Worm (Caenorhabditis elegans) whole organism, midembryonic: ENCODE results near the gene pifk-1.
A peak's percentile ranks its signal among the peaks of the same experiment; 100 is the strongest.

Experiments
- T22C8.4 ChIP-seq: fragments of 200-800 bp; sonication (Bioruptor generic); IDR thresholded peaks from 2 replicates; pipeline ENCODE4 v1.3.6; 2022; ENCODE audit warnings: missing genetic modification characterization, missing compliant biosample characterization
- cog-1 ChIP-seq: sonication (generic microtip); optimal IDR thresholded peaks from 2 replicates; lab custom pipeline; 2016; ENCODE audit warnings: missing genetic modification characterization, missing compliant biosample characterization
- flt-1 ChIP-seq: fragments of 200-800 bp; sonication (Bioruptor generic); IDR thresholded peaks from 2 replicates; pipeline ENCODE4 v1.3.6; 2022; ENCODE audit warnings: missing genetic modification characterization, missing compliant biosample characterization
- klf-2 ChIP-seq: fragments of 200-800 bp; sonication (Bioruptor generic); conservative IDR thresholded peaks from 2 replicates; pipeline ENCODE4 v1.3.6; 2022; ENCODE audit warnings: missing genetic modification reagents, missing genetic modification characterization, missing compliant biosample characterization
- med-1 ChIP-seq: sonication (generic microtip); optimal IDR thresholded peaks from 2 replicates; lab custom pipeline; 2017; ENCODE audit warnings: missing genetic modification characterization, mild to moderate bottlenecking, missing compliant biosample characterization, antibody characterized with exemption, missing genetic modification reagents; ENCODE audit not compliant: insufficient read depth
- ref-1 ChIP-seq: fragments of 200-800 bp; sonication (Bioruptor generic); conservative IDR thresholded peaks from 2 replicates; pipeline ENCODE4 v1.3.6; 2022; ENCODE audit warnings: missing genetic modification reagents, missing genetic modification characterization, missing compliant biosample characterization
- tab-1 ChIP-seq: fragments of 200-800 bp; sonication (Bioruptor generic); IDR thresholded peaks from 2 replicates; pipeline ENCODE4 v1.3.6; 2022; ENCODE audit warnings: missing genetic modification characterization, missing compliant biosample characterization
- ztf-23 ChIP-seq: fragments of 200-800 bp; sonication (Bioruptor generic); IDR thresholded peaks from 2 replicates; pipeline ENCODE4 v1.3.6; 2022; ENCODE audit warnings: missing genetic modification reagents, missing genetic modification characterization, missing compliant biosample characterization
- ztf-29 ChIP-seq: fragments of 200-800 bp; sonication (Bioruptor generic); IDR thresholded peaks from 2 replicates; pipeline ENCODE4 v1.3.6; 2022; ENCODE audit warnings: missing genetic modification reagents, missing genetic modification characterization, missing compliant biosample characterization

pifk-1 gene

DNA sequence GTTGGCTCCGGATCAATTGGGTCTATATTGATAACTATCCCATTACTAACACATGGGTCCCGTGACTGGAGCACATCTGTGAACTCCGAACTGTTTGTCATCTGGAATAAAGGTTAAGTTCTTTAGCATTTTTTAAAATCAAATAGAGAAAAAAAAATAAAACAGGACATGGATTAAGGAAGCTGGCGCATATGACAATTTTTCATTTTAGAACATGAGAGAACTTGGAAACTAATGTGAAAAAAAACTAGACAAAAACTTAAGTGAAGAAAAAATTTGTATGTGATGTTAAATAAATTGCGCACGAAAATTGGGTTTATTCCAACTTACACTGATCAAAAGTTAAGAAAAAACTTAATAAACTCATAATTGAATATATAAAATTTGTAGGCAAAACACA lies 24.5 kb upstream of the pifk-1 start, which contains the start of gene sms-2:
Gene sms-2 (minus strand): TSS at position 101 of the 400 bp plus-strand sequence.
- TF ChIP-seq klf-2 (no peak), cog-1 (tag; lab: Kevin White, UChicago) (no peak), ref-1 (GFP tag; lab: Robert Waterston, UW) (no peak), med-1 (no peak)

DNA sequence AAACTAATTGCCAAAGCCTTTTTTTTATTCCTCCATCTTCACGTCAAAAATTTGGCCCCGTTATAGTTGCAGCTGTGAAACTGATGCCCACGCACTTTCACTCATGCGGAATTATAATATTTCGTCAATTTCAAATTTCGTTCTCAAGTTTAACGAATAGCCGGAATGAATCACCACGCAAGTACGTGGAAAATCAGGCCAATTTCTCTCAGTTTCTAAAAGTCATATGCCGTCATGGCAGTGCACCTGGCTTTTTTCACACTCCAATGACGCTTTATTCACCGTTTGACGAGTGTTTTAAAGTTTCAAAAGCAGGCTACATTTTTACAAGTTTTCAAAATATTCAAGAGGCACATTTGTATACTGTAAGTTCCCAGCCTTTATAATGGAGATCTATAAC lies 23.6 kb upstream of the pifk-1 start:
- TF ChIP-seq med-1 = no peak
- TF ChIP-seq ref-1 (GFP tag; lab: Robert Waterston, UW) = no peak
- TF ChIP-seq cog-1 (tag; lab: Kevin White, UChicago) = no peak
- no peak for TF ChIP-seq flt-1 (GFP tag; lab: Robert Waterston, UW)
- TF ChIP-seq ztf-23 (GFP tag; lab: Robert Waterston, UW) = no peak
- TF ChIP-seq tab-1 = no peak
- no peak for TF ChIP-seq klf-2
- no peak for TF ChIP-seq ztf-29 (GFP tag; lab: Robert Waterston, UW)
- no peak for TF ChIP-seq T22C8.4 (GFP tag; lab: Robert Waterston, UW)

DNA sequence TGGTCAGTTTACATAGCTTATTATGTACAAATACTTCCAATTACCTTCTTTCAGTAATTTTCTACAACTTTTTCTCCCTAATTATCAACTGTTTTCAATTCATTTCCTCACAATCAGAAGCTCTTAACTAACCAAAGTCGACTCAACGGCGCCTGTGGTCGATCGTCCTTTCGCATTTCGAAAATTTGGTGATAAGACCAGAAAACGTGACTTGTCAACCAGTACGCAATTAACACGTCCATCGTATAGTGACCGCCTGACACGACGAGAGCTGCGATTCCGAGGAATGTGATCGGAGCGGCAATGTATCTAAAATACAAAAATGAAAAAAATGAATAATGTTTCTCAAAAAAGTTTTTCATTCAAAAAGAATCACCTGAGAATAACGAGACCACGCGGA lies 21.4 kb upstream of the pifk-1 start:
- TF ChIP-seq ztf-23 (GFP tag; lab: Robert Waterston, UW) (no peak), ztf-29 (GFP tag; lab: Robert Waterston, UW) (no peak), tab-1 (no peak), T22C8.4 (GFP tag; lab: Robert Waterston, UW) (no peak), ref-1 (GFP tag; lab: Robert Waterston, UW) (no peak), cog-1 (tag; lab: Kevin White, UChicago) (no peak), flt-1 (GFP tag; lab: Robert Waterston, UW) (no peak), med-1 (no peak), klf-2 (no peak)

DNA sequence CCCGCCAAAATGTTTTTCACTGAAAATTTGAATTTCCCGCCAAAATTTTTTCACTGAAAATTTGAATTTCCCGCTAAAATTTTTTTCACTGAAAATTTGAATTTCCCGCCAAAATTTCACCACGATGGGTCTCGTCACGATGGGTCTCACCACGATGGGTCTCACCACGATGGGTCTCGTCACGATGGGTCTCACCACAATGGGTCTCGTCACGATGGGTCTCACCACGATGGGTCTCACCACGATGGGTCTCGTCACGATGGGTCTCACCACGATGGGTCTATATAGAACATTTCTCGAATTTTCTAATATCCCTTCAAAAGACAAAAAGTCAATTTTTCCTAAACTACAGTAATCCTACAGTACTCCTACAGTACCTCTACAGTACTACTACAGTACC lies 19.4 kb upstream of the pifk-1 start:
- peak; percentile 17; the same call in 1 of the 2 replicates for TF ChIP-seq flt-1 (GFP tag; lab: Robert Waterston, UW)
- TF ChIP-seq tab-1 = 0 out of 2 replicates have a peak, but pooled peaks have one; percentile 18

DNA sequence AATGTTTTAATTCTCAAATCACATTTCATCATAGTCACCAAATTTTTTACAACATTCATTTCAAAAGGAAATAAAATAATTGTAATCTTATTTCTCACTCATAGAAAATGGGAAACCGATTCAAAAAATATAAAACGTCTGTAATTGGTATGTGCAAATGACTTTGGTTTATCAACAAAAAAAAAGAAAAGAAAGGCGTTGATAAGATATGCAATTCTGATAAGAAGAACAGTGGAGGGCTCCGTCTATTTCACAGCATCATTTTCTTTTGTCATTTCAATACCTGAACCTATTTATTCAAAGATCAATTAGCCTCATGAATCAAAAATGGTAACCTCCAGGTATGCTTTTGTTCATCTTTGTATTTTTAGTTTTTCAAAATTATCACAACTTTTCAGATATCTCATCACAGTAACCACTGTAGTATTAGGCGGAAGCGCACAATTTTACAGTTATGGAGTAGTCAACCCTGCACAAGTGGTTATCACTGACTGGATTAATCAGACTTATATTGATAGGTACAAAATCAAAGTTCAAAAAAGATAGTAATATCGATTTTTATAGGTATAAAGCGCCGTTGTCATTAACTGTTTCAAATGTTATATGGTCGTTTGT lies 14.1 kb upstream of the pifk-1 start, which contains the start of gene F53H8.3:
Gene F53H8.3 (plus strand): TSS at position 275 of the 615 bp plus-strand sequence.
- TF ChIP-seq med-1 (no peak), ztf-29 (GFP tag; lab: Robert Waterston, UW) (no peak), flt-1 (GFP tag; lab: Robert Waterston, UW) (no peak), T22C8.4 (GFP tag; lab: Robert Waterston, UW) (no peak), klf-2 (no peak), tab-1 (no peak), cog-1 (tag; lab: Kevin White, UChicago) (no peak), ref-1 (GFP tag; lab: Robert Waterston, UW) (no peak), ztf-23 (GFP tag; lab: Robert Waterston, UW) (no peak)

DNA sequence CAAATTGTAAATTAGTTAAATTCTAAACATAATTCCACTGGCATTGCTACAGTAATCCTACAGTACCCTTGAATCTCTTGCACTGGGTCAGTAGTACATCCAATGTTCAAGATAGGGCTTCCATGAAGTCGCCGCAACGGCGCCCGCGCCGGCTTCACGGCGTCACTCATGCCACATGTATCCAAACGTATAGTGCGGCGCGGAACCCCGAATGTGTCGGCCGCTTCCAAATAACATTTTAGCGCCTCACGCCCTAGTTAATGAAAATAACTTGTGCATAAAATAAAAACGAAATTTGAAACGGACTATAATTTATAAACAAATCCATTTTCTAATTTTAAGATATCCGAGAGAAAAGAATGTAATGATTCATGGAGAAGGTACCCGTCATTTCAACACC lies 11.7 kb upstream of the pifk-1 start:
- TF ChIP-seq klf-2 (no peak), ztf-23 (GFP tag; lab: Robert Waterston, UW) (no peak), tab-1 (no peak), ztf-29 (GFP tag; lab: Robert Waterston, UW) (no peak), cog-1 (tag; lab: Kevin White, UChicago) (no peak), ref-1 (GFP tag; lab: Robert Waterston, UW) (no peak)

DNA sequence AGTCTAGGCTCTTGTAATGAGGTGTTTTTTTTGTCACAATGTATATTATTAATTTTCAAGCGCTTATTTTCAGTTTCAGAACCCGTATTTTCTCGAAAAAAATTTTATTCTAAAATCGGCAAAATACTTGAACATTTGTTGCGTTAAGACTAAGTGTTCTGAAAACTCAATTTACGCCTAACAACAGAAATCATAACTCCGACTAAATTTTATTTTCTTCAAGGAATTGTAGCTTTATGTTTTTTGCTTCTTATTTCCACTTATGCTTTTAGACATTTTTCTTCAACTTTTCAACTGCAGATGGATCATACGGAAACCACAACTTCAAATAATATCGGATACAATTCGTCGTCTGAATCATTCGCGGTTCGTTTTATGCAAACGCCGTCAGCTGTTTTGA lies 9.2 kb upstream of the pifk-1 start, which contains the start of gene F35H12.1:
Gene F35H12.1 (plus strand): TSS at position 301 of the 400 bp plus-strand sequence.
- TF ChIP-seq cog-1 (tag; lab: Kevin White, UChicago) (no peak), flt-1 (GFP tag; lab: Robert Waterston, UW) (no peak), ztf-23 (GFP tag; lab: Robert Waterston, UW) (no peak), tab-1 (no peak), med-1 (no peak), ref-1 (GFP tag; lab: Robert Waterston, UW) (no peak), ztf-29 (GFP tag; lab: Robert Waterston, UW) (no peak), klf-2 (no peak), T22C8.4 (GFP tag; lab: Robert Waterston, UW) (no peak)

DNA sequence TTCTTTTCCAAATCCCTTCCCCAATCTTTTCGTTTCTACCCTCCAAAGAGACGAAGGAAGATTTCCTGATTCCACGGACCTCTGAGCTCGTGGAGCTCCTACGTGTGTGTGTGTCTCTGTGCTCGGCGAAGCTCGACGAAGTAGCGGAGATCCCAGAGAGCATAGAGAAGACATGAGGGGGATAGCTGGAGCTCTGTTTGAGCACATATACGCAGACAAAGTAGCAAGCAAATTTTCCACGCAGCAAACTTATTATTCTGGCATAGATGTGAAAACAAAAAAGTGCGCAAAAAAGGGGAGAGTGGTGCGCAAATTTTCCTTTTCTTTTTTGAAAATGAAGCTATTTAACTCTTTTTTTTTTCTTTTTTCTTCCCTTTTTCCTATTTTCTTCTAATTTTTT lies 8.6 kb upstream of the pifk-1 start:
- TF ChIP-seq ztf-23 (GFP tag; lab: Robert Waterston, UW) = no peak
- no peak for TF ChIP-seq med-1
- TF ChIP-seq ref-1 (GFP tag; lab: Robert Waterston, UW) = no peak
- TF ChIP-seq T22C8.4 (GFP tag; lab: Robert Waterston, UW) = no peak
- no peak for TF ChIP-seq klf-2
- TF ChIP-seq tab-1 = no peak

DNA sequence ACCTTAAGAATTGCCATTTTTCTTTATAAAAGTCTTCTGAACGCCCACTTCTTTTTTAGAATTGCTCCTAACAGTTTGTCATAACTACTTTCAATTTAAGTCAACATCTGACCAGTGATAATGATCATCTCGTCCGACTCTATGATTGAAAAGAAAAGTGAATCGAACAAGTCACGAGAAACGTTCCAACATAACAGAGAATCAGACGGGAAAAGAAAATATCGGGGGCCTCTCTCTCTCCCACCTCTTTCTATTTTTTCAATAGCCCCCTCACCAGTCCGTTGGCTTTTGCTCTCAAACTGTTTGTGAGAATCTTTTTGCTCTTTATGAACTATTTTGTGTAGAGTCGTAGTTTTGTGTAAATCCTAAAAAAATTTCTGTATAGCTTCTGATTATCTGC lies 3.3 kb upstream of the pifk-1 start:
- TF ChIP-seq T22C8.4 (GFP tag; lab: Robert Waterston, UW) = no peak
- TF ChIP-seq flt-1 (GFP tag; lab: Robert Waterston, UW) = no peak
- TF ChIP-seq ztf-23 (GFP tag; lab: Robert Waterston, UW) = no peak
- TF ChIP-seq med-1 = no peak
- TF ChIP-seq klf-2 = no peak
- no peak for TF ChIP-seq ref-1 (GFP tag; lab: Robert Waterston, UW)
- no peak for TF ChIP-seq tab-1
- no peak for TF ChIP-seq cog-1 (tag; lab: Kevin White, UChicago)
- no peak for TF ChIP-seq ztf-29 (GFP tag; lab: Robert Waterston, UW)

DNA sequence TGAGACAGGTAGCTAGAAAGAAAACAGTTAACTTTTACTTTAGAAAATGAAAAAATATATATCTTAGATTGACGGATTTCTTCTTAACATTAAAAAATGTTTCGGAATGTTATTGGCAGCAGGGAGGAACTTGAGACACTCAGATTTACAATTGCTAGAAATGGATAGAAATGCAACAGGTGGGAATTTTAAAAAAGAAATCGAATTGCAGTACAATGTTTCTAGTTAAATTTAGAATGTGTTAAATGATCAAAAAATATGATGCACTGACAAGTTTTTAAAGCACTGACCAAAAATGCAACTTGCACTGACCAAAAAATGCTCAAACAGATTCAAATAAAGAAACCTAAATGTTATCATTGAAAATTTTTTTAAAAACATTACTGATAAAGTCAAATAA lies 1.8 kb upstream of the pifk-1 start:
- TF ChIP-seq klf-2 = no peak
- TF ChIP-seq ref-1 (GFP tag; lab: Robert Waterston, UW) = no peak
- no peak for TF ChIP-seq ztf-29 (GFP tag; lab: Robert Waterston, UW)
- no peak for TF ChIP-seq cog-1 (tag; lab: Kevin White, UChicago)
- no peak for TF ChIP-seq T22C8.4 (GFP tag; lab: Robert Waterston, UW)
- TF ChIP-seq med-1 = no peak
- TF ChIP-seq ztf-23 (GFP tag; lab: Robert Waterston, UW) = no peak
- TF ChIP-seq tab-1 = no peak
- TF ChIP-seq flt-1 (GFP tag; lab: Robert Waterston, UW) = no peak
